Worm (Caenorhabditis elegans) whole organism, early embryonic: ENCODE data around the gene lpr-4.

Source experiments
- ama-1 ChIP-seq: fragments of 150-350 bp; optimal IDR thresholded peaks from 2 replicates; lab custom pipeline; 2014
- ceh-36 ChIP-seq: sonication (generic microtip); optimal IDR thresholded peaks from 2 replicates; lab custom pipeline; 2016; ENCODE audit warnings: missing genetic modification characterization, inconsistent platforms, missing compliant biosample characterization
- scrt-1 ChIP-seq: fragments of 200-800 bp; sonication (Bioruptor generic); IDR thresholded peaks from 2 replicates; pipeline ENCODE4 v1.3.6; 2022; ENCODE audit warnings: missing genetic modification characterization, missing compliant biosample characterization

ce11 chrX:11078150-11078549 lies 13.2 kb downstream of the lpr-4 start, which contains the start of gene W04G3.10:
- no peak for TF ChIP-seq scrt-1 (GFP tag; lab: Robert Waterston, UW)
- TF ChIP-seq ama-1 (lab: Kevin White, UChicago), result no peak
- TF ChIP-seq ceh-36 (tag; lab: Kevin White, UChicago), result no peak
